Worm (Caenorhabditis elegans) whole organism, L2 larva: ENCODE measurements around the gene clec-54.

Experiments
- aly-2 ChIP-seq: fragments of 150-350 bp; optimal IDR thresholded peaks from 2 replicates; lab custom pipeline; 2014; ENCODE audit warnings: missing biosample characterization, missing genetic modification characterization
- ceh-16 ChIP-seq: fragments of 150-350 bp; optimal IDR thresholded peaks from 2 replicates; lab custom pipeline; 2014; ENCODE audit warnings: missing biosample characterization, missing genetic modification characterization
- elt-1 ChIP-seq: fragments of 150-350 bp; optimal IDR thresholded peaks from 2 replicates; lab custom pipeline; 2014; ENCODE audit warnings: missing biosample characterization, missing genetic modification characterization
- lin-13 ChIP-seq: fragments of 150-350 bp; optimal IDR thresholded peaks from 2 replicates; lab custom pipeline; 2014; ENCODE audit warnings: missing biosample characterization, missing genetic modification reagents, missing genetic modification characterization
- lsy-2 ChIP-seq, 2 experiments: fragments of 150-350 bp in 1 of 2; sonication (generic microtip) in 1 of 2; optimal IDR thresholded peaks; 2 replicates each; lab custom pipeline; 2014 to 2017; ENCODE audit warnings: missing biosample characterization in 2 of 2, missing genetic modification characterization in 2 of 2
- mbf-1 ChIP-seq: sonication (generic microtip); optimal IDR thresholded peaks from 2 replicates; lab custom pipeline; 2017; ENCODE audit warnings: missing biosample characterization, missing genetic modification characterization
- mdl-1 ChIP-seq, 2 experiments: fragments of 150-350 bp in 1 of 2; sonication (generic microtip) in 1 of 2; optimal IDR thresholded peaks; 2 replicates each; lab custom pipeline; 2017; ENCODE audit warnings: missing biosample characterization in 2 of 2, missing genetic modification characterization in 2 of 2
- nhr-10 ChIP-seq: sonication (generic microtip); optimal IDR thresholded peaks from 2 replicates; lab custom pipeline; 2017; ENCODE audit warnings: missing biosample characterization, missing genetic modification characterization
- nhr-11 ChIP-seq: fragments of 150-350 bp; optimal IDR thresholded peaks from 2 replicates; lab custom pipeline; 2014; ENCODE audit warnings: missing biosample characterization, missing genetic modification characterization
- nhr-237 ChIP-seq: fragments of 150-350 bp; optimal IDR thresholded peaks from 2 replicates; lab custom pipeline; 2014; ENCODE audit warnings: missing biosample characterization, missing genetic modification characterization
- unc-55 ChIP-seq: fragments of 150-350 bp; sonication (generic microtip); optimal IDR thresholded peaks from 3 replicates; lab custom pipeline; 2014; ENCODE audit warnings: missing biosample characterization, missing genetic modification reagents, missing genetic modification characterization
- zag-1 ChIP-seq: fragments of 150-350 bp; optimal IDR thresholded peaks from 2 replicates; lab custom pipeline; 2014; ENCODE audit warnings: missing biosample characterization, missing genetic modification characterization

- TF ChIP-seq nhr-10 (tag; lab: Kevin White, UChicago) (no peak), nhr-237 (tag; lab: Kevin White, UChicago) (no peak), aly-2 (no peak), zag-1 (tag; lab: Kevin White, UChicago) (no peak), lsy-2 (tag; optimal IDR thresholded peaks at IDR 0.05; lab: Kevin White, UChicago) (no peak), ceh-16 (no peak), mbf-1 (tag; lab: Kevin White, UChicago) (no peak), elt-1 (tag; lab: Kevin White, UChicago) (no peak), mdl-1 (tag; optimal IDR thresholded peaks at IDR 0.05; lab: Kevin White, UChicago) (no peak), unc-55 (GFP tag; lab: Kevin White, UChicago) (no peak), nhr-11 (tag; lab: Kevin White, UChicago) (no peak), lin-13 (GFP tag; lab: Kevin White, UChicago) (no peak)
These were observed 5.3 kb downstream of the clec-54 start, which contains the start of gene R02D5.10 for ce11 chrV:14481987-14482386.
